Worm (Caenorhabditis elegans): ENCODE measurements around the gene F08F1.3.
A peak's percentile ranks its signal among the peaks of the same experiment; 100 is the strongest.

The F08F1.3 gene

DNA sequence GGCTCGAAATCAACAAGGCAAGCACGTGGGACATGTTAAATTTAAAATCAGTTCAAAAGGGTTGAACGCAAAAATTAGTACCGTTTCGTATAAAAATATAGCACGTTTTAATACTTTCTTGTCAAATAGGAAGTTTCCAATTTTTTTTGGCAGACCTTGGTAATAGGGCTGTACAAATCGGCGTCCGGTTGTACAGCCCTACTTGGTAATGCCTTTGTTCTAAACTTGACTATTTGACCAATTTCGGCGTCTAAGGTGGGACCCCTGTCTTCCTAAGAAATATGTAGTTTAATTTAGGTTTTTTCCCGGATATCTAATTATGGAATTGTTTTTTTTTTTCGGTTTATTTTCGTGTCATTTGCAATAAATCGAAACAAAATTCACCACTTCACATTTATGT lies 865 bp downstream of the F08F1.3 start:
- TF ChIP-seq K11D2.4 (GFP tag; IDR thresholded peaks at IDR 0.05) = no peak
- no peak for TF ChIP-seq cebp-1 (GFP tag; IDR thresholded peaks at IDR 0.05)
- no peak for TF ChIP-seq cebp-1 (tag; optimal IDR thresholded peaks at IDR 0.05)
- TF ChIP-seq F33H1.4 (GFP tag; IDR thresholded peaks at IDR 0.05) = no peak
- TF ChIP-seq nfya-2 (GFP tag; IDR thresholded peaks at IDR 0.05) = no peak
- TF ChIP-seq madf-3 (GFP tag; IDR thresholded peaks at IDR 0.05) = no peak
- no peak for TF ChIP-seq rcor-1 (GFP tag; IDR thresholded peaks at IDR 0.05)
- no peak for TF ChIP-seq snpc-4 (GFP tag; optimal IDR thresholded peaks at IDR 0.05)
- peak in 2 of 4 experiments; percentile 88 to 89 for TF ChIP-seq snpc-4 (tag; optimal IDR thresholded peaks at IDR 0.05)
- TF ChIP-seq F39B2.1 (GFP tag; IDR thresholded peaks at IDR 0.05) = no peak
- no peak for TF ChIP-seq Y56A3A.18 (GFP tag; IDR thresholded peaks at IDR 0.05)
- no peak for TF ChIP-seq athp-1 (tag; optimal IDR thresholded peaks at IDR 0.05)
- TF ChIP-seq snpc-1.1 (tag; optimal IDR thresholded peaks at IDR 0.05; ENCODE audit: insufficient read depth) = peak; percentile 7
- TF ChIP-seq lin-35 (GFP tag; optimal IDR thresholded peaks at IDR 0.05) = no peak
- no peak for TF ChIP-seq ztf-28 (GFP tag; IDR thresholded peaks at IDR 0.05)
- TF ChIP-seq dpff-1 (tag; optimal IDR thresholded peaks at IDR 0.05) = no peak

DNA sequence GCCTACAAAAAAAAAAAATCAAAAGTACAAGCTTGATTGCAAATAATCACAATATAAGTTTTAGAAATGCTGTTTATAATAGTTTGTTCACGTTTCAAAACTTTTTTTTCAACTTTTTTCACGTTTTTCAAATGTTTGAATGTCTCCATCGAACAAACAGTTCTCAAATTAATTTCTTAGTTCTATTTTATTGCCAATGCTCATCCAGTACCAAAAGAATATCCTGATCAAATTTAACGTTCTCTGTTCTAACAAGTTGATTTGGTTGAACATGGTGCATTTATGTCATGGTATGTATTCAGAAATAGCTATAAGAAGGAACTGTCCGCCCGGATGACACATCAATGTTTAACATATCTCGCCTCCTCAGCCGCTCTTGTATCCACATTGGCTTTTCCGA lies 3.7 kb downstream of the F08F1.3 start, which contains the start of gene kin-9:
Gene kin-9 (plus strand): TSS at position 301 of the 400 bp plus-strand sequence.
- TF ChIP-seq F23B12.7 (tag; optimal IDR thresholded peaks at IDR 0.05; ENCODE audit: insufficient read depth) (no peak), him-1 (tag; optimal IDR thresholded peaks at IDR 0.05) (no peak), mel-28 (tag; optimal IDR thresholded peaks at IDR 0.05; ENCODE audit: borderline replicate concordance) (no peak), F39B2.1 (GFP tag; IDR thresholded peaks at IDR 0.05) (no peak), tbp1 (GFP tag; optimal IDR thresholded peaks at IDR 0.05) (no peak), ztf-28 (GFP tag; IDR thresholded peaks at IDR 0.05) (no peak), tlf-1 (GFP tag; optimal IDR thresholded peaks at IDR 0.05) (no peak), rec-8 (tag; optimal IDR thresholded peaks at IDR 0.05) (no peak), ztf-22 (GFP tag; optimal IDR thresholded peaks at IDR 0.05) (no peak), repo-1 (tag; optimal IDR thresholded peaks at IDR 0.05) (no peak), efl-1 (GFP tag; optimal IDR thresholded peaks at IDR 0.05) (no peak), ztf-25 (GFP tag; IDR thresholded peaks at IDR 0.05) (no peak), ccch-3 (GFP tag; optimal IDR thresholded peaks at IDR 0.05) (no peak), F55B11.4 (tag; optimal IDR thresholded peaks at IDR 0.05; ENCODE audit: borderline replicate concordance, insufficient read depth) (no peak), T07F8.4 (tag; optimal IDR thresholded peaks at IDR 0.05) (no peak)

DNA sequence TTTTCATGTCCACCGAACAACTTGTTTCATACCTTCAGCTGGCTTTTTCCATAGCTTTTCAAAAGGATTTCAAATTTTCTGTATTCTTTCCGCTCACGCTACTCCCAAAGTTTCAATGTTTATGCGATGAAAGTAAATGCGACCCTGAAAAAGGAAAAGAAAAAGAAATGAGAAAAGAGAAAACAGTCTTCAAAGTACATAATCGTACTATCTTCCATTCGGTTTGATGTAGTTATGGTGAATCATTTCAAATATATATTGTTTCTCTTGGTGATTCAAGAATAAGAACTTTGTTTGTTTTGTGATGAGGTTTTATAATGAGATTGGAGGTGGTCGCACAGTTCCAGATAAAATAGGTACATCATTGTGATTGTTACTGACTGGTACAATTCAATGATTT lies 10.1 kb downstream of the F08F1.3 start:
- TF ChIP-seq dpl-1 (GFP tag; optimal IDR thresholded peaks at IDR 0.05) (no peak), egl-18 (GFP tag; IDR thresholded peaks at IDR 0.05) (no peak), T07F8.4 (tag; optimal IDR thresholded peaks at IDR 0.05) (no peak), B0261.1 (tag; optimal IDR thresholded peaks at IDR 0.05) (no peak), rcor-1 (GFP tag; IDR thresholded peaks at IDR 0.05) (no peak)

ce11 chrX:8440001-8440735 lies 11.5 kb downstream of the F08F1.3 start:
- no peak for TF ChIP-seq ekl-4 (GFP tag; IDR thresholded peaks at IDR 0.05)
- no peak for TF ChIP-seq egl-44 (GFP tag; IDR thresholded peaks at IDR 0.05)
- peak; percentile 70 for TF ChIP-seq nhr-80 (tag; optimal IDR thresholded peaks at IDR 0.05)
- no peak for TF ChIP-seq ztf-22 (GFP tag; optimal IDR thresholded peaks at IDR 0.05)
- TF ChIP-seq C17E4.6 (GFP tag; IDR thresholded peaks at IDR 0.05) = no peak
- no peak for TF ChIP-seq ceh-27 (GFP tag; optimal IDR thresholded peaks at IDR 0.05)
- TF ChIP-seq F55B11.4 (tag; optimal IDR thresholded peaks at IDR 0.05; ENCODE audit: borderline replicate concordance, insufficient read depth) = no peak
- TF ChIP-seq sdz-38 (tag; optimal IDR thresholded peaks at IDR 0.05) = no peak
- TF ChIP-seq attf-3 (GFP tag; conservative IDR thresholded peaks at IDR 0.05) = no peak
- peak; percentile 20 for TF ChIP-seq madf-10 (tag; optimal IDR thresholded peaks at IDR 0.05)
- no peak for TF ChIP-seq aptf-3 (GFP tag; IDR thresholded peaks at IDR 0.05)
- peak; percentile 22 for TF ChIP-seq atf-7 (tag; optimal IDR thresholded peaks at IDR 0.05)
